Worm (Caenorhabditis elegans) whole organism, young adult: ENCODE data around the gene F38B6.7.

Experiments
- B0336.3 ChIP-seq: fragments of 200-800 bp; sonication (Bioruptor generic); IDR thresholded peaks from 2 replicates; pipeline ENCODE4 v1.3.6; 2022; ENCODE audit warnings: missing genetic modification characterization, missing compliant biosample characterization
- F10E7.11 ChIP-seq: sonication (generic microtip); optimal IDR thresholded peaks from 2 replicates; lab custom pipeline; 2017; ENCODE audit warnings: mild to moderate bottlenecking, missing genetic modification characterization, moderate library complexity, missing compliant biosample characterization
- F22D6.2 ChIP-seq: sonication (generic microtip); optimal IDR thresholded peaks from 2 replicates; lab custom pipeline; 2016; ENCODE audit warnings: mild to moderate bottlenecking, missing genetic modification characterization, missing compliant biosample characterization
- K11D2.4 ChIP-seq: fragments of 200-800 bp; sonication (Bioruptor generic); IDR thresholded peaks from 2 replicates; pipeline ENCODE4 v1.3.6; 2022; ENCODE audit warnings: missing genetic modification reagents, missing genetic modification characterization, missing compliant biosample characterization
- K12H6.12 ChIP-seq: fragments of 200-800 bp; sonication (Bioruptor generic); optimal IDR thresholded peaks from 2 replicates; lab custom pipeline; 2018; ENCODE audit warnings: mild to moderate bottlenecking, missing genetic modification characterization, missing compliant biosample characterization
- T26A5.8 ChIP-seq: sonication (generic microtip); optimal IDR thresholded peaks from 2 replicates; lab custom pipeline; 2016; ENCODE audit warnings: missing genetic modification characterization, missing compliant biosample characterization
- ZK185.1 ChIP-seq: sonication (generic microtip); optimal IDR thresholded peaks from 2 replicates; lab custom pipeline; 2016; ENCODE audit warnings: mild to moderate bottlenecking, missing genetic modification characterization, missing compliant biosample characterization; ENCODE audit not compliant: poor library complexity, severe bottlenecking
- atf-7 ChIP-seq: sonication (generic microtip); optimal IDR thresholded peaks from 2 replicates; lab custom pipeline; 2017; ENCODE audit warnings: mild to moderate bottlenecking, missing genetic modification characterization, missing compliant biosample characterization
- athp-1 ChIP-seq: sonication (generic microtip); optimal IDR thresholded peaks from 2 replicates; lab custom pipeline; 2017; ENCODE audit warnings: mild to moderate bottlenecking, missing genetic modification characterization, missing compliant biosample characterization
- attf-5 ChIP-seq: fragments of 200-800 bp; sonication (Bioruptor generic); optimal IDR thresholded peaks from 2 replicates; lab custom pipeline; 2018; ENCODE audit warnings: mild to moderate bottlenecking, missing genetic modification characterization, missing compliant biosample characterization
- cebp-1 ChIP-seq, 2 experiments: fragments of 200-800 bp in 1 of 2; sonication (Bioruptor generic) in 1 of 2; sonication (generic microtip) in 1 of 2; IDR thresholded peaks in 1 of 2; optimal IDR thresholded peaks in 1 of 2; 2 replicates each; pipeline versions ENCODE4 v1.3.6 to Lab custom; 2017 to 2022; ENCODE audit warnings: missing compliant biosample characterization in 2 of 2, missing genetic modification characterization in 2 of 2, mild to moderate bottlenecking in 1 of 2, missing genetic modification reagents in 1 of 2, moderate library complexity in 1 of 2
- ceh-27 ChIP-seq: fragments of 200-800 bp; sonication (Bioruptor generic); optimal IDR thresholded peaks from 2 replicates; lab custom pipeline; 2018; ENCODE audit warnings: mild to moderate bottlenecking, missing genetic modification characterization, moderate library complexity, missing compliant biosample characterization
- ceh-79 ChIP-seq: sonication (generic microtip); optimal IDR thresholded peaks from 2 replicates; lab custom pipeline; 2017; ENCODE audit warnings: mild to moderate bottlenecking, missing genetic modification characterization, missing compliant biosample characterization
- dox-1 ChIP-seq: fragments of 200-800 bp; sonication (Bioruptor generic); IDR thresholded peaks from 2 replicates; pipeline ENCODE4 v1.3.6; 2022; ENCODE audit warnings: missing genetic modification reagents, missing genetic modification characterization, missing compliant biosample characterization
- egrh-3 ChIP-seq: fragments of 200-800 bp; sonication (Bioruptor generic); IDR thresholded peaks from 2 replicates; pipeline ENCODE4 v1.3.6; 2022; ENCODE audit warnings: missing genetic modification reagents, missing genetic modification characterization, missing compliant biosample characterization
- ets-4 ChIP-seq: fragments of 200-800 bp; sonication (Bioruptor generic); optimal IDR thresholded peaks from 2 replicates; lab custom pipeline; 2018; ENCODE audit warnings: mild to moderate bottlenecking, missing genetic modification characterization, missing compliant biosample characterization
- fkh-3 ChIP-seq: sonication (generic microtip); optimal IDR thresholded peaks from 2 replicates; lab custom pipeline; 2016; ENCODE audit warnings: mild to moderate bottlenecking, missing genetic modification characterization, missing compliant biosample characterization
- hmg-20 ChIP-seq: fragments of 200-800 bp; sonication (Bioruptor generic); IDR thresholded peaks from 2 replicates; pipeline ENCODE4 v1.3.6; 2022; ENCODE audit warnings: missing genetic modification reagents, missing genetic modification characterization, missing compliant biosample characterization
- let-526 ChIP-seq: fragments of 200-800 bp; sonication (Bioruptor generic); IDR thresholded peaks from 2 replicates; pipeline ENCODE4 v1.3.6; 2022; ENCODE audit warnings: missing genetic modification reagents, missing genetic modification characterization, missing compliant biosample characterization
- let-607 ChIP-seq, 2 experiments: fragments of 200-800 bp in 1 of 2; sonication (Bioruptor generic) in 1 of 2; sonication (generic microtip) in 1 of 2; optimal IDR thresholded peaks; 2 replicates each; lab custom pipeline; 2016 to 2018; ENCODE audit warnings: mild to moderate bottlenecking in 2 of 2, missing compliant biosample characterization in 2 of 2, missing genetic modification characterization in 2 of 2, moderate library complexity in 2 of 2, missing genotype in 1 of 2
- lin-26 ChIP-seq: fragments of 200-800 bp; sonication (Bioruptor generic); IDR thresholded peaks from 2 replicates; pipeline ENCODE4 v1.3.6; 2022; ENCODE audit warnings: missing genetic modification reagents, missing genetic modification characterization, missing compliant biosample characterization
- lin-40 ChIP-seq: sonication (generic microtip); optimal IDR thresholded peaks from 2 replicates; lab custom pipeline; 2016; ENCODE audit warnings: missing genetic modification characterization, mild to moderate bottlenecking, missing compliant biosample characterization, missing genotype, missing genetic modification reagents
- lsy-27 ChIP-seq: sonication (generic microtip); optimal IDR thresholded peaks from 2 replicates; lab custom pipeline; 2017; ENCODE audit warnings: missing genetic modification characterization, mild to moderate bottlenecking, missing compliant biosample characterization, antibody characterized with exemption, missing genotype, borderline replicate concordance; ENCODE audit not compliant: insufficient read depth
- madf-10 ChIP-seq: sonication (generic microtip); optimal IDR thresholded peaks from 2 replicates; lab custom pipeline; 2016; ENCODE audit warnings: mild to moderate bottlenecking, missing genetic modification characterization, missing compliant biosample characterization
- madf-8 ChIP-seq: fragments of 200-800 bp; sonication (Bioruptor generic); conservative IDR thresholded peaks from 2 replicates; pipeline ENCODE4 v1.3.6; 2022; ENCODE audit warnings: missing genetic modification reagents, missing genetic modification characterization, missing compliant biosample characterization
- mxl-1 ChIP-seq: sonication (generic microtip); optimal IDR thresholded peaks from 2 replicates; lab custom pipeline; 2016; ENCODE audit warnings: missing genetic modification characterization, missing compliant biosample characterization
- nfyb-1 ChIP-seq: fragments of 200-800 bp; sonication (Bioruptor generic); IDR thresholded peaks from 2 replicates; pipeline ENCODE4 v1.3.6; 2022; ENCODE audit warnings: missing genetic modification reagents, missing genetic modification characterization, missing compliant biosample characterization
- nhr-27 ChIP-seq: fragments of 200-800 bp; sonication (Bioruptor generic); optimal IDR thresholded peaks from 2 replicates; lab custom pipeline; 2018; ENCODE audit warnings: mild to moderate bottlenecking, missing genetic modification characterization, moderate library complexity, missing compliant biosample characterization
- nhr-80 ChIP-seq: sonication (generic microtip); optimal IDR thresholded peaks from 2 replicates; lab custom pipeline; 2016; ENCODE audit warnings: missing genetic modification characterization, missing compliant biosample characterization
- nhr-90 ChIP-seq: sonication (generic microtip); optimal IDR thresholded peaks from 2 replicates; lab custom pipeline; 2016; ENCODE audit warnings: missing genotype, mild to moderate bottlenecking, missing genetic modification characterization, missing compliant biosample characterization
- pha-4 ChIP-seq: fragments of 150-350 bp; sonication (generic microtip); optimal IDR thresholded peaks from 2 replicates; lab custom pipeline; 2014; ENCODE audit warnings: missing biosample characterization, missing genetic modification reagents, missing genetic modification characterization
- sdz-38 ChIP-seq: sonication (generic microtip); optimal IDR thresholded peaks from 2 replicates; lab custom pipeline; 2016; ENCODE audit warnings: missing genotype, missing genetic modification characterization, missing compliant biosample characterization
- snpc-3.4 ChIP-seq: sonication (generic microtip); optimal IDR thresholded peaks from 2 replicates; lab custom pipeline; 2017; ENCODE audit warnings: missing genetic modification characterization, mild to moderate bottlenecking, missing compliant biosample characterization, antibody characterized with exemption, moderate library complexity, missing genotype, missing genetic modification reagents
- snpc-4 ChIP-seq, 5 experiments: fragments of 150-350 bp in 1 of 5; sonication (generic microtip) in 4 of 5; optimal IDR thresholded peaks; 2 replicates each; lab custom pipeline; 2014 to 2018; ENCODE audit warnings: missing genetic modification characterization in 5 of 5, missing biosample characterization in 3 of 5, antibody characterized with exemption in 2 of 5, mild to moderate bottlenecking in 2 of 5, missing compliant biosample characterization in 2 of 5, missing genotype in 2 of 5, moderate library complexity in 2 of 5, missing genetic modification reagents in 1 of 5
- tbp1 ChIP-seq: fragments of 200-800 bp; sonication (Bioruptor generic); optimal IDR thresholded peaks from 2 replicates; lab custom pipeline; 2018; ENCODE audit warnings: mild to moderate bottlenecking, missing genetic modification characterization, missing compliant biosample characterization
- tbx-9 ChIP-seq: sonication (generic microtip); optimal IDR thresholded peaks from 2 replicates; lab custom pipeline; 2016; ENCODE audit warnings: borderline replicate concordance, missing genetic modification characterization, inconsistent platforms, missing compliant biosample characterization
- tlf-1 ChIP-seq: fragments of 200-800 bp; sonication (Bioruptor generic); optimal IDR thresholded peaks from 2 replicates; lab custom pipeline; 2018; ENCODE audit warnings: mild to moderate bottlenecking, missing genetic modification characterization, missing compliant biosample characterization
- zfh-2 ChIP-seq: fragments of 200-800 bp; sonication (Bioruptor generic); conservative IDR thresholded peaks from 2 replicates; pipeline ENCODE4 v1.3.6; 2022; ENCODE audit warnings: missing genetic modification reagents, missing genetic modification characterization, missing compliant biosample characterization
- zim-3 ChIP-seq: sonication (generic microtip); optimal IDR thresholded peaks from 2 replicates; lab custom pipeline; 2017; ENCODE audit warnings: mild to moderate bottlenecking, missing genetic modification characterization, moderate library complexity, missing compliant biosample characterization
- ztf-18 ChIP-seq: sonication (generic microtip); optimal IDR thresholded peaks from 2 replicates; lab custom pipeline; 2016; ENCODE audit warnings: missing genotype, mild to moderate bottlenecking, missing genetic modification characterization, missing compliant biosample characterization
- ztf-22 ChIP-seq: fragments of 200-800 bp; sonication (Bioruptor generic); optimal IDR thresholded peaks from 2 replicates; lab custom pipeline; 2018; ENCODE audit warnings: mild to moderate bottlenecking, missing genetic modification characterization, moderate library complexity, missing compliant biosample characterization
- ztf-26 ChIP-seq: sonication (generic microtip); optimal IDR thresholded peaks from 2 replicates; lab custom pipeline; 2017; ENCODE audit warnings: missing genetic modification characterization, missing compliant biosample characterization
- ztf-3 ChIP-seq: fragments of 200-800 bp; sonication (Bioruptor generic); optimal IDR thresholded peaks from 2 replicates; lab custom pipeline; 2018; ENCODE audit warnings: mild to moderate bottlenecking, missing genetic modification characterization, missing compliant biosample characterization
- ztf-6 ChIP-seq: fragments of 200-800 bp; sonication (Bioruptor generic); IDR thresholded peaks from 2 replicates; pipeline ENCODE4 v1.3.6; 2022; ENCODE audit warnings: missing genetic modification reagents, missing genetic modification characterization, missing compliant biosample characterization

Gene F38B6.7

ce11 chrX:6698267-6698666, at the start of gene F38B6.7, which contains the start of gene F38B6.2:
Gene F38B6.7, minus strand, starts transcription at chrX:6698367.
Gene F38B6.2, plus strand, starts transcription at chrX:6698533.
- TF ChIP-seq K11D2.4 (GFP tag; lab: Robert Waterston, UW) (no peak), nfyb-1 (GFP tag; lab: Robert Waterston, UW) (no peak), mxl-1 (tag; lab: Kevin White, UChicago) (no peak), ztf-18 (tag; lab: Kevin White, UChicago) (no peak), lsy-27 (tag; lab: Kevin White, UChicago) (no peak), ztf-6 (GFP tag; lab: Robert Waterston, UW) (no peak), sdz-38 (tag; lab: Kevin White, UChicago) (no peak), ztf-3 (no peak), egrh-3 (GFP tag; lab: Robert Waterston, UW) (no peak), zim-3 (tag; lab: Kevin White, UChicago) (no peak)

ce11 chrX:6747906-6748356, 49.8 kb upstream of the F38B6.7 start:
- TF ChIP-seq snpc-3.4 (tag; lab: Kevin White, UChicago), result no peak
- TF ChIP-seq let-526 (GFP tag; lab: Robert Waterston, UW), result 0 out of 2 replicates have a peak, but pooled peaks have one; percentile 36
- TF ChIP-seq ceh-79 (tag; lab: Kevin White, UChicago), result no peak
- peak; percentile 17 for TF ChIP-seq pha-4
- TF ChIP-seq tbx-9 (tag; lab: Kevin White, UChicago), result no peak
- 0 out of 2 replicates have a peak, but pooled peaks have one; percentile 16 for TF ChIP-seq K11D2.4 (GFP tag; lab: Robert Waterston, UW)
- TF ChIP-seq lsy-27 (tag; lab: Kevin White, UChicago), result no peak
- peak; percentile 62 for TF ChIP-seq ets-4
- TF ChIP-seq madf-8 (GFP tag; lab: Robert Waterston, UW), result no peak
- peak; percentile 61 for TF ChIP-seq lin-40
- TF ChIP-seq B0336.3 (GFP tag; lab: Robert Waterston, UW), result peak; percentile 40; the same call in 1 of the 2 replicates
- TF ChIP-seq hmg-20 (GFP tag; lab: Robert Waterston, UW), result no peak
- peak; percentile 3 for TF ChIP-seq K12H6.12
- no peak for TF ChIP-seq T26A5.8 (tag; lab: Kevin White, UChicago)
- TF ChIP-seq let-607 (tag; optimal IDR thresholded peaks at IDR 0.05; lab: Kevin White, UChicago), result peak; percentile 73 to 75
- peak; percentile 48 for TF ChIP-seq ztf-22 (GFP tag; lab: Kevin White, UChicago)
- no peak for TF ChIP-seq madf-10 (tag; lab: Kevin White, UChicago)
- TF ChIP-seq nhr-90, result peak; percentile 38
- TF ChIP-seq snpc-4 (GFP tag; optimal IDR thresholded peaks at IDR 0.05; lab: Kevin White, UChicago), result no peak
- peak in 1 of 4 experiments; percentile 3 for TF ChIP-seq snpc-4 (tag; optimal IDR thresholded peaks at IDR 0.05; lab: Kevin White, UChicago)
- TF ChIP-seq ztf-26 (tag; lab: Kevin White, UChicago), result peak; percentile 7
- TF ChIP-seq nhr-80 (tag; lab: Kevin White, UChicago), result peak; percentile 94
- 0 out of 2 replicates have a peak, but pooled peaks have one; percentile 13 for TF ChIP-seq lin-26 (GFP tag; lab: Robert Waterston, UW)
- peak; percentile 42 for TF ChIP-seq ZK185.1 (tag; lab: Kevin White, UChicago)
- peak; percentile 28 for TF ChIP-seq tlf-1
- TF ChIP-seq fkh-3, result no peak
- peak; percentile 26 for TF ChIP-seq ceh-27 (GFP tag; lab: Kevin White, UChicago)
- no peak for TF ChIP-seq athp-1 (tag; lab: Kevin White, UChicago)
- peak; percentile 52 for TF ChIP-seq attf-5 (GFP tag; lab: Kevin White, UChicago)
- peak; percentile 36 for TF ChIP-seq tbp1 (GFP tag; lab: Kevin White, UChicago)
- TF ChIP-seq F10E7.11 (tag; lab: Kevin White, UChicago), result no peak
- no peak for TF ChIP-seq cebp-1 (GFP tag; IDR thresholded peaks at IDR 0.05; lab: Robert Waterston, UW)
- TF ChIP-seq cebp-1 (tag; optimal IDR thresholded peaks at IDR 0.05; lab: Kevin White, UChicago), result peak; percentile 72
- TF ChIP-seq dox-1 (GFP tag; lab: Robert Waterston, UW), result peak; percentile 58
- TF ChIP-seq zfh-2 (GFP tag; lab: Robert Waterston, UW), result peak; percentile 68
- no peak for TF ChIP-seq egrh-3 (GFP tag; lab: Robert Waterston, UW)
- TF ChIP-seq nhr-27 (tag; lab: Kevin White, UChicago), result no peak
- TF ChIP-seq atf-7 (tag; lab: Kevin White, UChicago), result peak; percentile 71
- TF ChIP-seq F22D6.2 (tag; lab: Kevin White, UChicago), result no peak
